Worm (Caenorhabditis elegans): ENCODE measurements around the gene pnc-2.

pnc-2 gene

DNA sequence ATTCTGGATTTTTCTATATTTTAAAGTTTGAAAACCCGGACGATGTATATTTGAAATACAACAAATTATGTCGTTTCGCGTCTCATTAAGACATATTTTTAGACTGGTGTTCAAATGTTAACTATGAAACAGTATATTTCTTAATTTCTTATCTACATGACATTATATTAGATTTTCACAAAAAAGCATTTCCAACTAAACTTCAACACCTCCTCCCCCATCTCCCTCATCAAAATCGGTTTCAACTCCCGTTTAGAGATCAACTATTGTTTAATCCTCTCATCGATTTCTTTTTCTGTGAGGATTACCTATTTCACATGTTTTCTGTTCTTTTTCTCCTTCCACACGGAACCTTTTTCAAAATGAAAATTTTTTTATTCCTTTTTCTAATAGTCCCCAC is 47.3 kb downstream of the pnc-2 start, which contains the start of gene Y57G11C.38:
Gene Y57G11C.38 (plus strand): TSS at position 301 of the 400 bp plus-strand sequence.
- TF ChIP-seq him-1 (tag; optimal IDR thresholded peaks at IDR 0.05) (no peak), W03F9.2 (tag; optimal IDR thresholded peaks at IDR 0.05) (no peak), dao-5 (tag; optimal IDR thresholded peaks at IDR 0.05) (no peak)

- TF ChIP-seq W03F9.2 (tag; optimal IDR thresholded peaks at IDR 0.05) (no peak), dao-5 (tag; optimal IDR thresholded peaks at IDR 0.05) (no peak), him-1 (tag; optimal IDR thresholded peaks at IDR 0.05) (no peak)
Observed at ce11 chrIV:14861691-14862090, 47.8 kb downstream of the pnc-2 start, which contains the start of gene Y57G11C.23. TSS of gene Y57G11C.23 (minus strand) at chrIV:14861791.
